Worm (Caenorhabditis elegans): Measurements from ENCODE around the gene mpst-3.
A peak's percentile ranks its signal among the peaks of the same experiment; 100 is the strongest.

mpst-3 gene

ce11 chrV:14859380-14859779 is 36.1 kb upstream of the mpst-3 start:
- TF ChIP-seq fos-1 (tag; optimal IDR thresholded peaks at IDR 0.05) (no peak), fkh-10 (GFP tag; optimal IDR thresholded peaks at IDR 0.05) (peak; percentile 46)

DNA sequence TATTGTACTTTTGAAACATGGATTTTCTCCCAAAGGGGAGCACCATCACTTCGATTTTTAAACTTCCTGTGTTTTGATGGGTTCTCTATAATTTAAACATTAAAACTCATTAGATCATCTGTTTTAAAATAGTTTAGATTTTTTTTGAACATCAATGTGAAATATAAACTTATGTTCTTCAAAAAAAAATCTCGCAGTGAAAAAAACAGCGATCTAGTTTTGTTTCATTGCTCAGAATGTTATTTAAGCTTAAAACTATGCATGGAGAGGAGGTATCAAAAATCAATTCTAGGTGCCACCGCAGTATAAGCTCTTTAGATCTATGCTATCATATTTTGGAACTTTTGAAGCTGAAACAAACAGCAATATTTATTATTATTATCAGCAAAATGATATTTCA is 27.3 kb upstream of the mpst-3 start, which contains the start of gene gcy-14:
TSS of gene gcy-14 (minus strand) at position 101 of the 400 bp plus-strand sequence.
- no peak for TF ChIP-seq fkh-4 (tag; optimal IDR thresholded peaks at IDR 0.05; ENCODE audit: borderline replicate concordance)
- TF ChIP-seq irx-1 (tag; optimal IDR thresholded peaks at IDR 0.05), result no peak
- TF ChIP-seq snpc-4 (tag; optimal IDR thresholded peaks at IDR 0.05), result no peak
- TF ChIP-seq nhr-47 (tag; optimal IDR thresholded peaks at IDR 0.05), result no peak
- no peak for TF ChIP-seq nhr-84 (tag; optimal IDR thresholded peaks at IDR 0.05)
- no peak for TF ChIP-seq ceh-63 (GFP tag; optimal IDR thresholded peaks at IDR 0.05)
- TF ChIP-seq pag-3 (tag; optimal IDR thresholded peaks at IDR 0.05; ENCODE audit: borderline replicate concordance, insufficient read depth), result no peak
- TF ChIP-seq fkh-10 (GFP tag; optimal IDR thresholded peaks at IDR 0.05), result no peak
- no peak for TF ChIP-seq rnt-1 (tag; optimal IDR thresholded peaks at IDR 0.05)
- TF ChIP-seq nhr-77 (tag; optimal IDR thresholded peaks at IDR 0.05), result no peak
- TF ChIP-seq mab-9 (GFP tag; IDR thresholded peaks at IDR 0.05), result no peak
- no peak for TF ChIP-seq grh-1 (GFP tag; IDR thresholded peaks at IDR 0.05)

- TF ChIP-seq vab-15 (tag; optimal IDR thresholded peaks at IDR 0.05) (peak; percentile 3), jun-1 (tag; optimal IDR thresholded peaks at IDR 0.05) (no peak), nhr-85 (tag) (no peak), unc-98 (GFP tag; IDR thresholded peaks at IDR 0.05) (no peak), pag-3 (tag; optimal IDR thresholded peaks at IDR 0.05; ENCODE audit: borderline replicate concordance, insufficient read depth) (peak; percentile 88), mep-1 (tag; optimal IDR thresholded peaks at IDR 0.05) (peak; percentile 11), xbp-1 (tag; optimal IDR thresholded peaks at IDR 0.05) (no peak), C04F5.9 (tag; optimal IDR thresholded peaks at IDR 0.05) (no peak), skn-1 (tag; optimal IDR thresholded peaks at IDR 0.05) (no peak), unc-30 (tag; optimal IDR thresholded peaks at IDR 0.05) (no peak), hpl-2 (GFP tag; optimal IDR thresholded peaks at IDR 0.05) (no peak), nhr-19 (GFP tag; conservative IDR thresholded peaks at IDR 0.05) (no peak), aha-1 (tag; optimal IDR thresholded peaks at IDR 0.05) (no peak), lin-15B (tag; optimal IDR thresholded peaks at IDR 0.05) (no peak), lin-14 (GFP tag; optimal IDR thresholded peaks at IDR 0.05) (peak; percentile 77), snu-23 (GFP tag; optimal IDR thresholded peaks at IDR 0.05) (peak; percentile 23), unc-130 (tag; optimal IDR thresholded peaks at IDR 0.05) (peak; percentile 56), rnt-1 (tag; optimal IDR thresholded peaks at IDR 0.05) (peak; percentile 72), elt-3 (tag; optimal IDR thresholded peaks at IDR 0.05) (no peak), hlh-4 (tag; optimal IDR thresholded peaks at IDR 0.05) (no peak), lin-39 (tag; optimal IDR thresholded peaks at IDR 0.05) (peak; percentile 53), nhr-237 (tag; optimal IDR thresholded peaks at IDR 0.05) (no peak), nhr-47 (tag; optimal IDR thresholded peaks at IDR 0.05) (no peak), mef-2 (tag; optimal IDR thresholded peaks at IDR 0.05) (no peak), sup-37 (GFP tag; optimal IDR thresholded peaks at IDR 0.05) (no peak)
Observed at ce11 chrV:14871365-14871764, 24.1 kb upstream of the mpst-3 start, which contains the start of gene ZC412.3. ZC412.3 (minus strand) TSS chrV:14871547.

DNA sequence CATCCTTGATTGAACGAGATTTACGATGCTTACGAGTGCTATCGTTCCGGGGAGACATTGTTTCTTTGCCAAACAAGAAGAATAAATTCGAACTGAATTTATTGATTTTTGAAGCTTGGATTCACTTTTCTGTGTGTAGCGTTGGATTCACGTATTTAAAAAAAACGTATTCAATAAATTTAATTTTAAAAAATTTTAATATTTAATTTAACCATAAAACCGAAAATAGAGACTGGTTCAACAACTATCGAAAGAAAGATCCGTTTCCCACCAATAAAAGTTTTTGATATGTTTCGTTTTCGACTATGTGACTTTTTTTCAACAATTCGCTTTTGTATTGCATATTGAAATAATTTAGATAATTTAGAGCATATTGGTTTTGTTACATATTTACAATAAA is 20.1 kb upstream of the mpst-3 start, which contains the start of gene ZC412.5:
TSS of gene ZC412.5 (minus strand) at position 101 of the 400 bp plus-strand sequence.
- TF ChIP-seq fkh-8 (tag; optimal IDR thresholded peaks at IDR 0.05) (no peak), efl-1 (optimal IDR thresholded peaks at IDR 0.05) (no peak), efl-1 (GFP tag; optimal IDR thresholded peaks at IDR 0.05 in 1 of 2) (peak in 1 of 2 experiments; percentile 14)
